Fruit fly (Drosophila melanogaster) whole organism, embryonic: Measurements from ENCODE around the gene PpD6.

ENCODE experiments used
- Atf3 ChIP-seq: fragments of 200-800 bp; sonication (Bioruptor generic); optimal IDR thresholded peaks from 3 replicates; lab custom pipeline; 2016; ENCODE audit warnings: missing biosample characterization, missing genetic modification characterization
- BEAF-32 ChIP-seq: fragments of 200-800 bp; sonication (Bioruptor generic); optimal IDR thresholded peaks from 3 replicates; lab custom pipeline; 2017; ENCODE audit warnings: missing biosample characterization, missing genetic modification characterization, mild to moderate bottlenecking, moderate library complexity, missing genetic modification reagents
- BtbVII ChIP-seq: fragments of 200-800 bp; sonication (Bioruptor generic); optimal IDR thresholded peaks from 3 replicates; lab custom pipeline; 2017; ENCODE audit warnings: missing biosample characterization, mild to moderate bottlenecking, missing genetic modification characterization
- Bteb2 ChIP-seq: fragments of 200-800 bp; sonication (Bioruptor generic); optimal IDR thresholded peaks from 2 replicates; lab custom pipeline; 2016; ENCODE audit warnings: missing biosample characterization, missing genetic modification characterization
- CG10274 ChIP-seq: fragments of 200-800 bp; sonication (Bioruptor generic); optimal IDR thresholded peaks from 3 replicates; lab custom pipeline; 2017; ENCODE audit warnings: missing biosample characterization, mild to moderate bottlenecking, missing genetic modification characterization
- CG11456 ChIP-seq: fragments of 200-800 bp; sonication (Bioruptor generic); IDR thresholded peaks from 3 replicates; pipeline ENCODE4 v1.3.6; 2022; ENCODE audit warnings: missing biosample characterization, missing genetic modification characterization
- CG12155 ChIP-seq: fragments of 200-800 bp; sonication (Bioruptor generic); optimal IDR thresholded peaks from 3 replicates; lab custom pipeline; 2016; ENCODE audit warnings: missing biosample characterization, missing genetic modification characterization
- CG14860 ChIP-seq: fragments of 200-800 bp; sonication (Bioruptor generic); IDR thresholded peaks from 3 replicates; pipeline ENCODE4 v1.3.6; 2022; ENCODE audit warnings: missing biosample characterization, missing genetic modification characterization; ENCODE audit not compliant: partially characterized antibody
- CG17385 ChIP-seq: fragments of 200-800 bp; sonication (Bioruptor generic); optimal IDR thresholded peaks from 3 replicates; lab custom pipeline; 2018; ENCODE audit warnings: missing biosample characterization, mild to moderate bottlenecking, missing genetic modification characterization
- CG18011 ChIP-seq: fragments of 200-800 bp; sonication (Bioruptor generic); optimal IDR thresholded peaks from 2 replicates; lab custom pipeline; 2017; ENCODE audit warnings: missing biosample characterization, missing genetic modification characterization, mild to moderate bottlenecking, moderate library complexity, missing genotype
- CG18476 ChIP-seq: fragments of 200-800 bp; sonication (Bioruptor generic); optimal IDR thresholded peaks from 2 replicates; lab custom pipeline; 2016; ENCODE audit warnings: missing biosample characterization, mild to moderate bottlenecking, missing genetic modification characterization
- CG2889 ChIP-seq: fragments of 200-800 bp; sonication (Bioruptor generic); IDR thresholded peaks from 3 replicates; pipeline ENCODE4 v1.3.6; 2022; ENCODE audit warnings: missing biosample characterization, missing genetic modification characterization
- CG43689 ChIP-seq: fragments of 200-800 bp; sonication (Bioruptor generic); IDR thresholded peaks from 2 replicates; pipeline ENCODE4 v1.3.6; 2022; ENCODE audit warnings: missing biosample characterization, missing genetic modification characterization
- CG6813 ChIP-seq: fragments of 200-800 bp; sonication (Bioruptor generic); optimal IDR thresholded peaks from 2 replicates; lab custom pipeline; 2017; ENCODE audit warnings: missing biosample characterization, missing genetic modification characterization, mild to moderate bottlenecking, moderate library complexity, missing genetic modification reagents
- CG7271 ChIP-seq: fragments of 200-800 bp; sonication (Bioruptor generic); optimal IDR thresholded peaks from 2 replicates; lab custom pipeline; 2018; ENCODE audit warnings: missing biosample characterization, mild to moderate bottlenecking, missing genetic modification characterization, moderate library complexity
- CG9932 ChIP-seq: fragments of 200-800 bp; sonication (Bioruptor generic); IDR thresholded peaks from 2 replicates; pipeline ENCODE4 v1.3.6; 2022; ENCODE audit warnings: missing biosample characterization, missing genetic modification characterization
- CoRest ChIP-seq: fragments of 200-800 bp; sonication (Bioruptor generic); optimal IDR thresholded peaks from 3 replicates; lab custom pipeline; 2018; ENCODE audit warnings: missing biosample characterization, mild to moderate bottlenecking, missing genetic modification characterization, moderate library complexity
- D19A ChIP-seq: fragments of 200-800 bp; optimal IDR thresholded peaks from 3 replicates; lab custom pipeline; 2019; ENCODE audit warnings: missing biosample characterization, mild to moderate bottlenecking, missing genetic modification characterization, moderate library complexity
- Dbx ChIP-seq: fragments of 200-800 bp; sonication (Bioruptor generic); IDR thresholded peaks from 3 replicates; pipeline ENCODE4 v1.3.6; 2022; ENCODE audit warnings: missing biosample characterization, missing genetic modification characterization
- GATAe ChIP-seq: fragments of 200-800 bp; sonication (Bioruptor generic); conservative IDR thresholded peaks from 2 replicates; pipeline ENCODE4 v1.3.6; 2022; ENCODE audit warnings: missing biosample characterization, missing genetic modification characterization
- Mad ChIP-seq: fragments of 200-800 bp; sonication (Bioruptor generic); optimal IDR thresholded peaks from 2 replicates; lab custom pipeline; 2016; ENCODE audit warnings: missing biosample characterization, missing genetic modification characterization
- Mrtf ChIP-seq: fragments of 200-800 bp; sonication (Bioruptor generic); IDR thresholded peaks from 3 replicates; pipeline ENCODE4 v1.3.6; 2022; ENCODE audit warnings: missing biosample characterization, missing genetic modification characterization
- NFAT ChIP-seq: fragments of 200-800 bp; sonication (Bioruptor generic); IDR thresholded peaks from 2 replicates; pipeline ENCODE4 v1.3.6; 2022; ENCODE audit warnings: missing biosample characterization, missing genetic modification characterization
- Trl ChIP-seq, 3 experiments: fragments of >200 bp in 2 of 3; fragments of 200-800 bp in 1 of 3; sonication (Bioruptor generic) in 1 of 3; optimal IDR thresholded peaks; 2 replicates in 1 of 3; 3 replicates in 2 of 3; lab custom pipeline; 2016 to 2017; ENCODE audit warnings: missing biosample characterization in 1 of 3, missing genetic modification characterization in 1 of 3
- Usf ChIP-seq: fragments of 200-800 bp; sonication (Bioruptor generic); optimal IDR thresholded peaks from 2 replicates; lab custom pipeline; 2017; ENCODE audit warnings: missing genotype, missing biosample characterization, missing genetic modification characterization
- ara ChIP-seq: fragments of 200-800 bp; sonication (Bioruptor generic); IDR thresholded peaks from 2 replicates; pipeline ENCODE4 v1.3.6; 2022; ENCODE audit warnings: missing biosample characterization, missing genetic modification characterization
- bcd ChIP-seq: fragments of 200-800 bp; sonication (Bioruptor generic); optimal IDR thresholded peaks from 2 replicates; lab custom pipeline; 2017; ENCODE audit warnings: missing biosample characterization, mild to moderate bottlenecking, missing genetic modification characterization
- br ChIP-seq: fragments of >200 bp; optimal IDR thresholded peaks from 2 replicates; lab custom pipeline; 2017
- ci ChIP-seq: fragments of 200-800 bp; sonication (Bioruptor generic); IDR thresholded peaks from 3 replicates; pipeline ENCODE4 v1.3.6; 2022; ENCODE audit warnings: missing biosample characterization, missing genetic modification characterization
- corto ChIP-seq: fragments of 200-800 bp; sonication (Bioruptor generic); optimal IDR thresholded peaks from 2 replicates; lab custom pipeline; 2016; ENCODE audit warnings: missing biosample characterization, mild to moderate bottlenecking, missing genetic modification characterization, moderate library complexity
- crol ChIP-seq: fragments of 200-800 bp; sonication (Bioruptor generic); IDR thresholded peaks from 2 replicates; pipeline ENCODE4 v1.3.6; 2022; ENCODE audit warnings: missing biosample characterization, missing genetic modification characterization
- emc ChIP-seq: fragments of 200-800 bp; sonication (Bioruptor generic); optimal IDR thresholded peaks from 2 replicates; lab custom pipeline; 2016; ENCODE audit warnings: missing biosample characterization, missing genetic modification characterization
- ind ChIP-seq: fragments of 200-800 bp; sonication (Bioruptor generic); optimal IDR thresholded peaks from 3 replicates; lab custom pipeline; 2016; ENCODE audit warnings: missing biosample characterization, missing genetic modification characterization
- jing ChIP-seq: fragments of 200-800 bp; sonication (Bioruptor generic); optimal IDR thresholded peaks from 2 replicates; lab custom pipeline; 2018; ENCODE audit warnings: missing biosample characterization, mild to moderate bottlenecking, missing genetic modification characterization
- ken ChIP-seq: fragments of 200-800 bp; sonication (Bioruptor generic); IDR thresholded peaks from 3 replicates; pipeline ENCODE4 v1.3.6; 2022; ENCODE audit warnings: missing biosample characterization, missing genetic modification characterization
- lab ChIP-seq: fragments of 200-800 bp; sonication (Bioruptor generic); optimal IDR thresholded peaks from 3 replicates; lab custom pipeline; 2017; ENCODE audit warnings: missing biosample characterization, missing genetic modification characterization, mild to moderate bottlenecking, moderate library complexity, missing genetic modification reagents
- lov ChIP-seq, 2 experiments: fragments of 200-800 bp in 1 of 2; fragments of >200 bp in 1 of 2; sonication (Bioruptor generic) in 1 of 2; IDR thresholded peaks in 1 of 2; optimal IDR thresholded peaks in 1 of 2; 2 replicates in 1 of 2; 3 replicates in 1 of 2; pipeline versions ENCODE4 v1.3.6 to Lab custom; 2017 to 2022; ENCODE audit warnings: missing biosample characterization in 1 of 2, missing genetic modification characterization in 1 of 2
- nau ChIP-seq: fragments of 200-800 bp; sonication (Bioruptor generic); optimal IDR thresholded peaks from 3 replicates; lab custom pipeline; 2017; ENCODE audit warnings: missing biosample characterization, mild to moderate bottlenecking, missing genetic modification characterization, missing genetic modification reagents
- nerfin-2 ChIP-seq: fragments of 200-800 bp; sonication (Bioruptor generic); IDR thresholded peaks from 2 replicates; pipeline ENCODE4 v1.3.6; 2022; ENCODE audit warnings: missing biosample characterization, missing genetic modification characterization; ENCODE audit not compliant: partially characterized antibody
- otp ChIP-seq: fragments of 200-800 bp; sonication (Bioruptor generic); IDR thresholded peaks from 3 replicates; pipeline ENCODE4, ENCODE4 v1.3.6; 2022; ENCODE audit warnings: missing biosample characterization, missing genetic modification characterization
- ranshi ChIP-seq: fragments of 200-800 bp; sonication (Bioruptor generic); IDR thresholded peaks from 2 replicates; pipeline ENCODE4 v1.3.6; 2022; ENCODE audit warnings: missing biosample characterization, missing genetic modification characterization
- row ChIP-seq: fragments of 200-800 bp; sonication (Bioruptor generic); IDR thresholded peaks from 3 replicates; pipeline ENCODE4 v1.3.6; 2022; ENCODE audit warnings: missing biosample characterization, missing genetic modification characterization
- sd ChIP-seq: fragments of 200-800 bp; sonication (Bioruptor generic); optimal IDR thresholded peaks from 3 replicates; lab custom pipeline; 2018; ENCODE audit warnings: missing biosample characterization, mild to moderate bottlenecking, missing genetic modification characterization, moderate library complexity
- slbo ChIP-seq: fragments of 200-800 bp; sonication (Bioruptor generic); IDR thresholded peaks from 2 replicates; pipeline ENCODE4 v1.3.6; 2022; ENCODE audit warnings: missing biosample characterization, missing genetic modification characterization
- sug ChIP-seq: fragments of 200-800 bp; optimal IDR thresholded peaks from 2 replicates; lab custom pipeline; 2019; ENCODE audit warnings: missing biosample characterization, mild to moderate bottlenecking, missing genetic modification characterization, moderate library complexity
- trem ChIP-seq: fragments of 200-800 bp; optimal IDR thresholded peaks from 3 replicates; lab custom pipeline; 2019; ENCODE audit warnings: missing biosample characterization, mild to moderate bottlenecking, missing genetic modification characterization, moderate library complexity
- twi ChIP-seq: fragments of 200-800 bp; optimal IDR thresholded peaks from 2 replicates; lab custom pipeline; 2019; ENCODE audit warnings: missing biosample characterization, mild to moderate bottlenecking, missing genetic modification characterization, moderate library complexity
- zf30C ChIP-seq: fragments of 200-800 bp; sonication (Bioruptor generic); optimal IDR thresholded peaks from 3 replicates; lab custom pipeline; 2018; ENCODE audit warnings: missing biosample characterization, mild to moderate bottlenecking, missing genetic modification characterization

PpD6 gene

DNA sequence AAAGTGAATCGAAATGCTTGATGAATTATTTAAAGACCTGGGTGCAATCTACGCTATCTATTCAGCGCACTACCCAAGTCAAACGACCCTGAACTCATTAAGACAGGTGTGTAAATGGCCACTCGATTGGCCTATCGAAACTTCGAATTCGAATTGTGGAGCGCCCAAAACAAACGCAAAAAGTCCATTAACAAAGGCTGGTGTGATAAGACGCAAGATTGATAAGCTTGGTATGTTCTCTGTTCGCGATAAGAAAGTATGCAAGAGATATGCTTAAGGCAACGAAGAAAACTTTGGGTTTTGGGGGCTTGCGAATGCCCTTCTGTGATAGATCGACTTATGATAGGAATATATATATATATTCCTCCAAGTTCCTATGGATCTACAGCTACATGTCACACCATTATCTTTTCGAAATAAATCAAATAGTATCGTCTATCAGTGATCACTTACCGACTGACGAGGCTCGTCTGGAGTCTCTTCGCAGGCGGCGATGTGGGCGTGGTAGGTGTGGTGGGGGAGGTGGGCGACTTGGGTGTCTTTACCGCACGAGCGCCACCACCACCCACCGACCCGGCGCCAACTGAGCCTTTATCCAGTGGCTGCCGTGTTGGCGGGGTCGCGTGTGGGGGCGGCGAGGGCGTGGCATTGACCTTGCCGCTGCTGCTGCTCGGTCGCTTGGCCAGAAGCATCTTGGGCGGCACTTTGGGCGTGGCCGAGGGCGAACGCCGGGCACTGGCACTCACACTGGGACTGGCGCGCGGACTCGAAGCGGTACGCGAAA lies 14.3 kb downstream of the PpD6 start (continued):
- peak; percentile 89 for TF ChIP-seq CG10274 (GFP tag; lab: Kevin White, UChicago)
- TF ChIP-seq CG6813 (GFP tag; lab: Kevin White, UChicago), result no peak
- peak; percentile 38; the same call in 2 of the 3 replicates for TF ChIP-seq row
- peak; percentile 29 for TF ChIP-seq sug (tag; lab: Kevin White, UChicago)
- peak; percentile 19 for TF ChIP-seq D19A
- TF ChIP-seq zf30C (GFP tag; lab: Kevin White, UChicago), result no peak
- TF ChIP-seq trem (tag; lab: Kevin White, UChicago), result no peak
- TF ChIP-seq emc (GFP tag; lab: Kevin White, UChicago), result no peak
- TF ChIP-seq Mad, result no peak
- 0 out of 2 replicates have a peak, but pooled peaks have one; percentile 22 for TF ChIP-seq slbo (GFP tag; lab: Robert Waterston, UW)
- TF ChIP-seq CG7271 (tag; lab: Kevin White, UChicago), result no peak
- no peak for TF ChIP-seq BEAF-32
- no peak for TF ChIP-seq ara (GFP tag; lab: Robert Waterston, UW)
- no peak for TF ChIP-seq Dbx
- no peak for TF ChIP-seq BtbVII (GFP tag; lab: Kevin White, UChicago)
- TF ChIP-seq lab (GFP tag; lab: Kevin White, UChicago), result peak; percentile 53
- TF ChIP-seq NFAT (GFP tag; lab: Robert Waterston, UW), result no peak
- TF ChIP-seq CG2889 (GFP tag; lab: Robert Waterston, UW), result 0 out of 3 replicates have a peak, but pooled peaks have one; percentile 6
- 0 out of 3 replicates have a peak, but pooled peaks have one; percentile 3 for TF ChIP-seq CG11456 (GFP tag; lab: Robert Waterston, UW)
- no peak for TF ChIP-seq Bteb2
- peak; percentile 97 for TF ChIP-seq sd (tag; lab: Kevin White, UChicago)
- TF ChIP-seq otp (GFP tag; lab: Robert Waterston, UW), result peak; percentile 4; the same call in 1 of the 3 replicates
- no peak for TF ChIP-seq CG18476 (GFP tag; lab: Kevin White, UChicago)
- TF ChIP-seq GATAe (GFP tag; lab: Robert Waterston, UW), result peak; percentile 41; the same call in 1 of the 2 replicates
- TF ChIP-seq crol (GFP tag; lab: Robert Waterston, UW), result peak; percentile 56
- TF ChIP-seq ken (GFP tag; lab: Robert Waterston, UW), result no peak
- TF ChIP-seq CG12155 (GFP tag; lab: Kevin White, UChicago), result no peak

DNA sequence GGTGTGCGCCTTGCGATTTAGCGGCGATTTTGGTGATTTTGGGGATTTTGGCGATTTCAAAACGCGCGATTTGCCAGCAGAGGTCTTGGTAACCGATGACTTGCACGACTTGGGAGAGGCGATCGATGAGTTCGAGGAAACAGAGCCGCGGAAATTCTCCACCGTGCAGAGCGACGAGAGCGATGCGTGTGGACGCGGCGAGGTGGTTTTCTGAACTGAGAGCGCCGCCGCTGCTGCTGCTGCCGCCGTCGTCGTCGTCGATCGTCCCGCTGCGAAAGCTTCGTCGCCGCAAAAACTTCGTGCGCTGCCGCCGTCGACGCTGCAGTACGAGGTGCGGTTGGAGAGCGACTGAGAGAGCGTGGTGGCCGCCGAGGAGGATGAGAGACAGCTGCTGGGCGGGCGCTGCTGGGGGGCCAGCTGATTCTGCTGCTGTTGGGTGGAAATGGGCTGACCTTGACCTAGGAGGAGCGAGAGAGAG lies 15.1 kb downstream of the PpD6 start:
- no peak for TF ChIP-seq twi (tag; lab: Kevin White, UChicago)
- peak; percentile 35 for TF ChIP-seq sd (tag; lab: Kevin White, UChicago)
- TF ChIP-seq br, result no peak
- peak; percentile 63; the same call in 2 of the 3 replicates for TF ChIP-seq ci
- TF ChIP-seq Atf3 (GFP tag; lab: Kevin White, UChicago), result no peak
- TF ChIP-seq CG43689 (GFP tag; lab: Robert Waterston, UW), result no peak
- no peak for TF ChIP-seq ranshi (GFP tag; lab: Robert Waterston, UW)
- no peak for TF ChIP-seq jing
- no peak for TF ChIP-seq lov (optimal IDR thresholded peaks at IDR 0.05; lab: Kevin White, UChicago)
- TF ChIP-seq lov (GFP tag; IDR thresholded peaks at IDR 0.05; lab: Robert Waterston, UW), result no peak
- no peak for TF ChIP-seq CG14860 (GFP tag; lab: Robert Waterston, UW)
- TF ChIP-seq nau (GFP tag; lab: Kevin White, UChicago), result no peak
- TF ChIP-seq CG18011 (GFP tag; lab: Kevin White, UChicago), result no peak
- TF ChIP-seq bcd (GFP tag; lab: Kevin White, UChicago), result no peak
- TF ChIP-seq corto (GFP tag; lab: Kevin White, UChicago), result no peak
- no peak for TF ChIP-seq CG2889 (GFP tag; lab: Robert Waterston, UW)
- no peak for TF ChIP-seq CoRest (tag; lab: Kevin White, UChicago)
- TF ChIP-seq ind (GFP tag; lab: Kevin White, UChicago), result no peak
- no peak for TF ChIP-seq nerfin-2 (GFP tag; lab: Robert Waterston, UW)
- TF ChIP-seq Usf (GFP tag; lab: Kevin White, UChicago), result no peak
- no peak for TF ChIP-seq CG9932 (GFP tag; lab: Robert Waterston, UW)
- TF ChIP-seq NFAT (GFP tag; lab: Robert Waterston, UW), result peak; percentile 45; the same call in 1 of the 2 replicates
- no peak for TF ChIP-seq BtbVII (GFP tag; lab: Kevin White, UChicago)
- TF ChIP-seq CG17385, result no peak
- peak; percentile 59 to 63 for TF ChIP-seq Trl (optimal IDR thresholded peaks at IDR 0.05; lab: Kevin White, UChicago)
- TF ChIP-seq Trl (GFP tag; optimal IDR thresholded peaks at IDR 0.05; lab: Kevin White, UChicago), result no peak
- TF ChIP-seq Mrtf (GFP tag; lab: Robert Waterston, UW), result no peak
